Worm (Caenorhabditis elegans): ENCODE results near the gene T01G5.7.

- TF ChIP-seq ama-1 (optimal IDR thresholded peaks at IDR 0.05) (no peak), flt-1 (GFP tag; IDR thresholded peaks at IDR 0.05) (no peak), ceh-36 (tag; optimal IDR thresholded peaks at IDR 0.05) (no peak), ceh-13 (GFP tag; optimal IDR thresholded peaks at IDR 0.05) (no peak), hnd-1 (tag; optimal IDR thresholded peaks at IDR 0.05) (no peak), tbx-37 (GFP tag; conservative IDR thresholded peaks at IDR 0.05) (no peak), F13C5.2 (tag; optimal IDR thresholded peaks at IDR 0.05) (no peak), tra-4 (tag; optimal IDR thresholded peaks at IDR 0.05) (no peak), pes-1 (GFP tag; IDR thresholded peaks at IDR 0.05) (no peak)
Measured at ce11 chrV:15127955-15128354, 16.2 kb downstream of the T01G5.7 start, which contains the start of gene srr-7.
